Fruit fly (Drosophila melanogaster) whole organism, embryonic: ENCODE results near the gene CG31960.
A peak's percentile ranks its signal among the peaks of the same experiment; 100 is the strongest.

Source experiments
- Antp ChIP-seq: fragments of 200-800 bp; sonication (Bioruptor generic); optimal IDR thresholded peaks from 3 replicates; lab custom pipeline; 2016; ENCODE audit warnings: missing biosample characterization, missing genetic modification characterization
- CG10267 ChIP-seq: fragments of 200-800 bp; sonication (Bioruptor generic); optimal IDR thresholded peaks from 2 replicates; lab custom pipeline; 2018; ENCODE audit warnings: missing biosample characterization, mild to moderate bottlenecking, missing genetic modification characterization, moderate library complexity
- CG11093 ChIP-seq: fragments of 200-800 bp; sonication (Bioruptor generic); IDR thresholded peaks from 3 replicates; pipeline ENCODE4 v1.3.6; 2022; ENCODE audit warnings: missing biosample characterization, missing genetic modification characterization
- CG11695 ChIP-seq: fragments of 200-800 bp; sonication (Bioruptor generic); IDR thresholded peaks from 3 replicates; pipeline ENCODE4 v1.3.6; 2022; ENCODE audit warnings: missing biosample characterization, missing genetic modification characterization
- CG12744 ChIP-seq: fragments of 200-800 bp; sonication (Bioruptor generic); optimal IDR thresholded peaks from 2 replicates; lab custom pipeline; 2016; ENCODE audit warnings: missing biosample characterization, missing genetic modification characterization
- CG13123 ChIP-seq: fragments of 200-800 bp; sonication (Bioruptor generic); optimal IDR thresholded peaks from 2 replicates; lab custom pipeline; 2016; ENCODE audit warnings: missing biosample characterization, missing genetic modification characterization
- CG14050 ChIP-seq: fragments of 200-800 bp; sonication (Bioruptor generic); IDR thresholded peaks from 3 replicates; pipeline ENCODE4 v1.3.6; 2022; ENCODE audit warnings: missing biosample characterization, missing genetic modification characterization
- CG15696 ChIP-seq: fragments of 200-800 bp; sonication (Bioruptor generic); optimal IDR thresholded peaks from 2 replicates; lab custom pipeline; 2019; ENCODE audit warnings: missing biosample characterization, mild to moderate bottlenecking, missing genetic modification characterization, moderate library complexity
- CG17385 ChIP-seq: fragments of 200-800 bp; sonication (Bioruptor generic); optimal IDR thresholded peaks from 3 replicates; lab custom pipeline; 2018; ENCODE audit warnings: missing biosample characterization, mild to moderate bottlenecking, missing genetic modification characterization
- CG18619 ChIP-seq: fragments of 200-800 bp; sonication (Bioruptor generic); optimal IDR thresholded peaks from 3 replicates; lab custom pipeline; 2017; ENCODE audit warnings: missing biosample characterization, mild to moderate bottlenecking, missing genetic modification characterization
- CG32532 ChIP-seq: fragments of 200-800 bp; sonication (Bioruptor generic); IDR thresholded peaks from 2 replicates; pipeline ENCODE4 v1.3.6; 2022; ENCODE audit warnings: missing biosample characterization, missing genetic modification characterization
- CG4404 ChIP-seq: fragments of 200-800 bp; sonication (Bioruptor generic); IDR thresholded peaks from 2 replicates; pipeline ENCODE4 v1.3.6; 2022; ENCODE audit warnings: missing biosample characterization, missing genetic modification characterization
- CG4707 ChIP-seq: fragments of 200-800 bp; sonication (Bioruptor generic); optimal IDR thresholded peaks from 2 replicates; lab custom pipeline; 2018; ENCODE audit warnings: missing biosample characterization, mild to moderate bottlenecking, missing genetic modification characterization, moderate library complexity
- CG6689 ChIP-seq: fragments of 200-800 bp; sonication (Bioruptor generic); IDR thresholded peaks from 2 replicates; pipeline ENCODE4 v1.3.6; 2022; ENCODE audit warnings: missing biosample characterization, missing genetic modification characterization
- CG7372 ChIP-seq: fragments of 200-800 bp; sonication (Bioruptor generic); IDR thresholded peaks from 2 replicates; pipeline ENCODE4 v1.3.6; 2022; ENCODE audit warnings: missing biosample characterization, missing genetic modification characterization
- CG7745 ChIP-seq: fragments of 200-800 bp; sonication (Bioruptor generic); optimal IDR thresholded peaks from 2 replicates; lab custom pipeline; 2018; ENCODE audit warnings: missing biosample characterization, mild to moderate bottlenecking, missing genetic modification characterization, moderate library complexity
- CG9437 ChIP-seq: fragments of 200-800 bp; sonication (Bioruptor generic); optimal IDR thresholded peaks from 2 replicates; lab custom pipeline; 2018; ENCODE audit warnings: missing biosample characterization, mild to moderate bottlenecking, missing genetic modification characterization
- CG9727 ChIP-seq: fragments of 200-800 bp; sonication (Bioruptor generic); optimal IDR thresholded peaks from 3 replicates; lab custom pipeline; 2017; ENCODE audit warnings: missing biosample characterization, mild to moderate bottlenecking, missing genetic modification characterization
- HHEX ChIP-seq: fragments of 200-800 bp; sonication (Bioruptor generic); optimal IDR thresholded peaks from 3 replicates; lab custom pipeline; 2017; ENCODE audit warnings: missing biosample characterization, mild to moderate bottlenecking, missing genetic modification characterization, missing genetic modification reagents
- HLHmδ ChIP-seq: fragments of 200-800 bp; sonication (Bioruptor generic); optimal IDR thresholded peaks from 2 replicates; lab custom pipeline; 2018; ENCODE audit warnings: missing biosample characterization, mild to moderate bottlenecking, missing genetic modification characterization, moderate library complexity
- HmgZ ChIP-seq: fragments of 200-800 bp; sonication (Bioruptor generic); optimal IDR thresholded peaks from 2 replicates; lab custom pipeline; 2018; ENCODE audit warnings: missing biosample characterization, mild to moderate bottlenecking, missing genetic modification characterization
- Hr39 ChIP-seq: fragments of >200 bp; optimal IDR thresholded peaks from 2 replicates; lab custom pipeline; 2017
- MBD-R2 ChIP-seq: fragments of 200-800 bp; sonication (Bioruptor generic); IDR thresholded peaks from 2 replicates; pipeline ENCODE4 v1.3.6; 2022; ENCODE audit warnings: missing biosample characterization, missing genetic modification characterization
- Nf-YB ChIP-seq: fragments of 200-800 bp; sonication (Bioruptor generic); optimal IDR thresholded peaks from 3 replicates; lab custom pipeline; 2019; ENCODE audit warnings: missing biosample characterization, mild to moderate bottlenecking, missing genetic modification characterization, moderate library complexity
- Sox102F ChIP-seq: fragments of 200-800 bp; sonication (Bioruptor generic); optimal IDR thresholded peaks from 2 replicates; lab custom pipeline; 2018; ENCODE audit warnings: missing biosample characterization, mild to moderate bottlenecking, missing genetic modification characterization, moderate library complexity
- Vsx1 ChIP-seq: fragments of 200-800 bp; sonication (Bioruptor generic); optimal IDR thresholded peaks from 2 replicates; lab custom pipeline; 2017; ENCODE audit warnings: missing biosample characterization, mild to moderate bottlenecking, missing genetic modification characterization, missing genetic modification reagents
- al ChIP-seq: fragments of 200-800 bp; sonication (Bioruptor generic); IDR thresholded peaks from 2 replicates; pipeline ENCODE4 v1.3.6; 2022; ENCODE audit warnings: missing biosample characterization, missing genetic modification characterization
- ap ChIP-seq: fragments of 200-800 bp; sonication (Bioruptor generic); IDR thresholded peaks from 2 replicates; pipeline ENCODE4 v1.3.6; 2022; ENCODE audit warnings: missing biosample characterization, missing genetic modification characterization
- bbx ChIP-seq: fragments of 200-800 bp; sonication (Bioruptor generic); IDR thresholded peaks from 2 replicates; pipeline ENCODE4 v1.3.6; 2022; ENCODE audit warnings: missing biosample characterization, missing genetic modification characterization; ENCODE audit not compliant: partially characterized antibody
- bsh ChIP-seq, 2 experiments: fragments of 200-800 bp; sonication (Bioruptor generic); optimal IDR thresholded peaks; 2 replicates each; lab custom pipeline; 2017 to 2018; ENCODE audit warnings: mild to moderate bottlenecking in 2 of 2, missing biosample characterization in 2 of 2, missing genetic modification characterization in 2 of 2, moderate library complexity in 1 of 2
- chinmo ChIP-seq: fragments of 200-800 bp; sonication (Bioruptor generic); IDR thresholded peaks from 4 replicates; pipeline ENCODE4 v1.3.6; 2022; ENCODE audit warnings: missing biosample characterization, missing genetic modification characterization; ENCODE audit not compliant: partially characterized antibody
- croc ChIP-seq: fragments of 200-800 bp; sonication (Bioruptor generic); conservative IDR thresholded peaks from 3 replicates; pipeline ENCODE4 v1.3.6; 2022; ENCODE audit warnings: missing biosample characterization, missing genetic modification characterization
- crol ChIP-seq: fragments of 200-800 bp; sonication (Bioruptor generic); IDR thresholded peaks from 2 replicates; pipeline ENCODE4 v1.3.6; 2022; ENCODE audit warnings: missing biosample characterization, missing genetic modification characterization
- dysf ChIP-seq: fragments of 200-800 bp; sonication (Bioruptor generic); IDR thresholded peaks from 3 replicates; pipeline ENCODE4 v1.3.6; 2022; ENCODE audit warnings: missing biosample characterization, missing genetic modification characterization
- gro ChIP-seq: fragments of 200-800 bp; sonication (Bioruptor generic); optimal IDR thresholded peaks from 2 replicates; lab custom pipeline; 2016; ENCODE audit warnings: missing biosample characterization, missing genetic modification characterization
- ind ChIP-seq: fragments of 200-800 bp; sonication (Bioruptor generic); optimal IDR thresholded peaks from 3 replicates; lab custom pipeline; 2016; ENCODE audit warnings: missing biosample characterization, missing genetic modification characterization
- lab ChIP-seq: fragments of 200-800 bp; sonication (Bioruptor generic); optimal IDR thresholded peaks from 3 replicates; lab custom pipeline; 2017; ENCODE audit warnings: missing biosample characterization, missing genetic modification characterization, mild to moderate bottlenecking, moderate library complexity, missing genetic modification reagents
- oc ChIP-seq: fragments of 200-800 bp; sonication (Bioruptor generic); optimal IDR thresholded peaks from 2 replicates; lab custom pipeline; 2018; ENCODE audit warnings: missing biosample characterization, mild to moderate bottlenecking, missing genetic modification characterization, moderate library complexity
- onecut ChIP-seq: fragments of 200-800 bp; sonication (Bioruptor generic); IDR thresholded peaks from 2 replicates; pipeline ENCODE4 v1.3.6; 2022; ENCODE audit warnings: missing biosample characterization, missing genetic modification characterization
- pfk ChIP-seq: fragments of 200-800 bp; sonication (Bioruptor generic); optimal IDR thresholded peaks from 2 replicates; lab custom pipeline; 2018; ENCODE audit warnings: missing biosample characterization, mild to moderate bottlenecking, missing genetic modification characterization, moderate library complexity
- pum ChIP-seq: fragments of 200-800 bp; sonication (Bioruptor generic); optimal IDR thresholded peaks from 2 replicates; lab custom pipeline; 2016; ENCODE audit warnings: missing biosample characterization, missing genetic modification characterization
- sim ChIP-seq: fragments of 200-800 bp; sonication (Bioruptor generic); IDR thresholded peaks from 2 replicates; pipeline ENCODE4 v1.3.6; 2022; ENCODE audit warnings: missing biosample characterization, missing genetic modification characterization
- slbo ChIP-seq: fragments of 200-800 bp; sonication (Bioruptor generic); IDR thresholded peaks from 2 replicates; pipeline ENCODE4 v1.3.6; 2022; ENCODE audit warnings: missing biosample characterization, missing genetic modification characterization
- sob ChIP-seq: fragments of 200-800 bp; sonication (Bioruptor generic); IDR thresholded peaks from 2 replicates; pipeline ENCODE4 v1.3.6; 2022; ENCODE audit warnings: missing biosample characterization, missing genetic modification characterization
- tap ChIP-seq: fragments of 200-800 bp; optimal IDR thresholded peaks from 3 replicates; lab custom pipeline; 2019; ENCODE audit warnings: missing biosample characterization, mild to moderate bottlenecking, missing genetic modification characterization, moderate library complexity
- trem ChIP-seq: fragments of 200-800 bp; optimal IDR thresholded peaks from 3 replicates; lab custom pipeline; 2019; ENCODE audit warnings: missing biosample characterization, mild to moderate bottlenecking, missing genetic modification characterization, moderate library complexity
- twi ChIP-seq: fragments of 200-800 bp; optimal IDR thresholded peaks from 2 replicates; lab custom pipeline; 2019; ENCODE audit warnings: missing biosample characterization, mild to moderate bottlenecking, missing genetic modification characterization, moderate library complexity
- tx ChIP-seq: fragments of 200-800 bp; sonication (Bioruptor generic); optimal IDR thresholded peaks from 2 replicates; lab custom pipeline; 2016; ENCODE audit warnings: missing biosample characterization, missing genetic modification characterization
- unc-4 ChIP-seq: fragments of 200-800 bp; sonication (Bioruptor generic); IDR thresholded peaks from 2 replicates; pipeline ENCODE4 v1.3.6; 2022; ENCODE audit warnings: missing biosample characterization, missing genetic modification characterization; ENCODE audit not compliant: partially characterized antibody
- vvl ChIP-seq: fragments of 200-800 bp; sonication (Bioruptor generic); IDR thresholded peaks from 2 replicates; pipeline ENCODE4 v1.3.6; 2022; ENCODE audit warnings: missing biosample characterization, missing genetic modification characterization
- zf30C ChIP-seq: fragments of 200-800 bp; sonication (Bioruptor generic); optimal IDR thresholded peaks from 3 replicates; lab custom pipeline; 2018; ENCODE audit warnings: missing biosample characterization, mild to moderate bottlenecking, missing genetic modification characterization

Gene CG31960

DNA sequence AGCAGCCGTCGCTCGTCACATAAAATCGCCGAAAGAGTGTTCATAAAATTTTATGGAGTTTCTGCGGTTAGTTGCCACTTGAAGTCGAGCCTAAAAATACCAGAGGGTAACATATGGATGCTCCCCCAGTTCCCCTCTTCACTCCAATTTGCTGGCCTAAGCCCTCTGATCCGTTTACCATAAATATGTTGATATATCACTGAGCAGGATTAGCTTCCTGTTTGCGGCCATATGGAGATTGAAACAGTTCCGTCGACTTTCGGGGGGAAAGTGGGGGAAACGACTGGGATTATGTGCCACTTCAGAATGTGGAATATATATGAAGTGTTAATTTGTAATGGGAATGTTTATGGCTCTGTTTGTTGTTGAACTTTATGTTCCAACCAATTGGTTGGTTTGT is 29.4 kb downstream of the CG31960 start:
- peak; percentile 82 for TF ChIP-seq twi (tag; lab: Kevin White, UChicago)
- peak; percentile 30 for TF ChIP-seq pfk (GFP tag; lab: Kevin White, UChicago)
- TF ChIP-seq CG6689 (GFP tag; lab: Robert Waterston, UW): no peak
- no peak for TF ChIP-seq sim
- TF ChIP-seq oc: peak; percentile 27
- TF ChIP-seq crol (GFP tag; lab: Robert Waterston, UW): peak; percentile 68
- TF ChIP-seq Nf-YB (GFP tag; lab: Kevin White, UChicago): peak; percentile 53
- no peak for TF ChIP-seq zf30C (GFP tag; lab: Kevin White, UChicago)
- TF ChIP-seq, all 482 proteins: peak for 5

DNA sequence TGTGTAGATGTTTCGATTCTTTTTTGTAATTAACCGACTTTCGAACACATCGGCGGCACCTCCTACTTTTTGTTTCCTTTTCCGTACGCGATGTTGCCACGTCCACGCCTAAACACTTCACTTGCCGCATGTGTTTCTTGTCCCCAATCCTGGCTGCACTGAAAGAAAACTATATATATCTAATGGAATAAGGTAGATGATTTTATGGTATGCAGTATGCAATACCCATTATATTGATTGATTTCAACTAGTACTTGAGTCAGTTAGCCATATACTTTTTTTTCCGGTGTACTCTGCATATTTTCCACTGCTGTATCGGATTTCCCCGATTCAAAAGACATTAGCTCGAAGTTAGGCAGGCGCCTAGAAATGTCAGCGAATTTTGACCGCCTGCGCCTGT is 34.2 kb downstream of the CG31960 start:
- no peak for TF ChIP-seq CG7372 (GFP tag; lab: Robert Waterston, UW)
- no peak for TF ChIP-seq trem (tag; lab: Kevin White, UChicago)
- TF ChIP-seq CG13123: no peak
- TF ChIP-seq ap (GFP tag; lab: Robert Waterston, UW): no peak
- 0 out of 3 replicates have a peak, but pooled peaks have one; percentile 34 for TF ChIP-seq CG11093 (GFP tag; lab: Robert Waterston, UW)
- no peak for TF ChIP-seq MBD-R2 (GFP tag; lab: Robert Waterston, UW)
- no peak for TF ChIP-seq CG14050
- TF ChIP-seq HHEX (GFP tag; lab: Kevin White, UChicago): no peak
- no peak for TF ChIP-seq CG17385 (GFP tag; lab: Kevin White, UChicago)
- TF ChIP-seq bbx (GFP tag; lab: Robert Waterston, UW): no peak
- peak in 1 of 2 experiments; percentile 15 for TF ChIP-seq bsh (GFP tag; optimal IDR thresholded peaks at IDR 0.05; lab: Kevin White, UChicago)
- no peak for TF ChIP-seq chinmo (GFP tag; lab: Robert Waterston, UW)
- no peak for TF ChIP-seq CG4707
- no peak for TF ChIP-seq lab (GFP tag; lab: Kevin White, UChicago)
- no peak for TF ChIP-seq pum (GFP tag; lab: Kevin White, UChicago)
- TF ChIP-seq tx (GFP tag; lab: Kevin White, UChicago): no peak
- TF ChIP-seq dysf (GFP tag; lab: Robert Waterston, UW): no peak
- no peak for TF ChIP-seq tap
- no peak for TF ChIP-seq CG9437
- peak; percentile 72 for TF ChIP-seq CG9727 (GFP tag; lab: Kevin White, UChicago)
- TF ChIP-seq CG4404: peak; percentile 71
- no peak for TF ChIP-seq CG12744 (GFP tag; lab: Kevin White, UChicago)
- no peak for TF ChIP-seq CG32532 (GFP tag; lab: Robert Waterston, UW)
- TF ChIP-seq vvl (GFP tag; lab: Robert Waterston, UW): no peak
- no peak for TF ChIP-seq Vsx1
- no peak for TF ChIP-seq croc
- no peak for TF ChIP-seq onecut
- TF ChIP-seq gro (GFP tag; lab: Kevin White, UChicago): no peak
- no peak for TF ChIP-seq Antp (GFP tag; lab: Kevin White, UChicago)
- no peak for TF ChIP-seq CG11695 (GFP tag; lab: Robert Waterston, UW)
- TF ChIP-seq CG10267 (tag; lab: Kevin White, UChicago): peak; percentile 33
- no peak for TF ChIP-seq al
- no peak for TF ChIP-seq Sox102F (GFP tag; lab: Kevin White, UChicago)
- no peak for TF ChIP-seq CG7745 (tag; lab: Kevin White, UChicago)
- no peak for TF ChIP-seq CG18619
- TF ChIP-seq HmgZ (tag; lab: Kevin White, UChicago): no peak
- TF ChIP-seq ind (GFP tag; lab: Kevin White, UChicago): no peak
- TF ChIP-seq slbo (GFP tag; lab: Robert Waterston, UW): no peak
- TF ChIP-seq HLHmδ (GFP tag; lab: Kevin White, UChicago): no peak
- no peak for TF ChIP-seq sob (GFP tag; lab: Robert Waterston, UW)
- peak; percentile 80 for TF ChIP-seq CG15696
- TF ChIP-seq unc-4: no peak
- TF ChIP-seq Hr39: no peak
